Worm (Caenorhabditis elegans): Measurements from ENCODE around the gene F18E9.7.
"Not testable (repeated sequence)": the region's sequence is repeated elsewhere in the genome, so short reads cannot be mapped to it uniquely, and the experiment has no call there.

The F18E9.7 gene

DNA sequence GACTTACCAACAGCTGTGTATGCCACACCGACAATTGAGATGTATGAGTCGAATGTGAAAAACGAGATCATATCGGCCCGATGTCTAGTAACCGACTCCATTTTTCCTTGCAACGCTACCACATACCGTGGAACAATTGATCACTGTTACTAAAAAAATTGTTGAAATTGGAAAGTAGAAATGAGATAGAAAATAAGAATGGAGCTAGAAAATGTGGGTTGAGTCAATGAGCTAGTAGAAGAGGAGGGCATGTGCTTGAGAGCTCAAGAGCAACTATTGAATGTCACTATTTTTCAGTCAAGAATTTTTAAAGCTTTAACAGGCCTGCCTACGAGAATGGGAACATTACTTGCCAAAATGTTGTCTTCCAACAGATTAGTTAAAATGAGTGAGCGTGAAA lies 27.5 kb upstream of the F18E9.7 start, which contains the start of gene K01A12.3:
Gene K01A12.3, minus strand, starts transcription at position 101 of the 400 bp plus-strand sequence.
- no peak for TF ChIP-seq unc-42 (tag; optimal IDR thresholded peaks at IDR 0.05)
- TF ChIP-seq ahr-1 (tag; optimal IDR thresholded peaks at IDR 0.05): no peak
- TF ChIP-seq hlh-15 (tag; optimal IDR thresholded peaks at IDR 0.05): no peak
- no peak for TF ChIP-seq C38D4.7 (GFP tag; optimal IDR thresholded peaks at IDR 0.05)
- no peak for TF ChIP-seq tbx-7 (tag; optimal IDR thresholded peaks at IDR 0.05)
- no peak for TF ChIP-seq ceh-31 (tag; optimal IDR thresholded peaks at IDR 0.05)
- TF ChIP-seq ztf-16 (tag; optimal IDR thresholded peaks at IDR 0.05): no peak
- TF ChIP-seq ceh-22 (tag; optimal IDR thresholded peaks at IDR 0.05): no peak
- TF ChIP-seq ceh-9 (tag; optimal IDR thresholded peaks at IDR 0.05): no peak
- TF ChIP-seq nhr-232 (tag; optimal IDR thresholded peaks at IDR 0.05): no peak
- no peak for TF ChIP-seq elt-4 (tag; optimal IDR thresholded peaks at IDR 0.05)
- no peak for TF ChIP-seq hlh-8 (tag; optimal IDR thresholded peaks at IDR 0.05)
- no peak for TF ChIP-seq lin-11 (tag; optimal IDR thresholded peaks at IDR 0.05)
- no peak for TF ChIP-seq sdc-2 (tag; optimal IDR thresholded peaks at IDR 0.05)
- TF ChIP-seq dmd-4 (tag; optimal IDR thresholded peaks at IDR 0.05; ENCODE audit: borderline replicate concordance): no peak

DNA sequence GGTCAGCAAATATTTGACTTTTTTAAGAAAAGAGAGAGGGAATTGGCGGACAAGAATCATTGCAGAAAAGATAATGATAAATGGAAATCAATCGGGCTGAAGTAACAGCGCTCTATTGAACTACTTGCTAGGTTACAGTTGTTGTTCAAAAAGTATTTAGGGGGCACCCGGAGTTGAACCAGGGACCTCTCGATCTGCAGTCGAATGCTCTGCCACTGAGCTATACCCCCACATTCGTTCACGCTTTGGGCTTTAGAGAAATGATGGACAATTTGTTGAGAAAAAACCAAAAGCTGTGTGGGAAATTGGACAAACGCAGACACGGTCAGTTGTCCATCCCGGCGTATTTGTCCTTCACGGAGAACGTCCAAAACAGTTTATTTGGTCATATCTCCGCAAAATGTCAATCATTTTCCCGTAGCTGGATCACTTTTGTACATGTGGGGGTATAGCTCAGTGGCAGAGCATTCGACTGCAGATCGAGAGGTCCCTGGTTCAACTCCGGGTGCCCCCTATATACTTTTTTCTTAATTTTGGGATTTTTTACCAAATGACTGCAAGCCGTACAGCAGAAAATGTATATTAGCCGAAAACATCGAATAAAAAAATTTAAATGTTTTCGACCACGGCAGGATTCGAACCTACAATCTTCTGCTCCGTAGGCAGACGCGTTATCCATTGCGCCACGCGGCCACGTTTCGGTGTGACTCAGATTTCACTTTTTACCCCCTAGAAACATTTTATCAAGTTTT lies 26.5 kb upstream of the F18E9.7 start:
- no peak for TF ChIP-seq nhr-11 (tag; optimal IDR thresholded peaks at IDR 0.05)
- peak; percentile 16 for TF ChIP-seq ceh-6 (GFP tag; optimal IDR thresholded peaks at IDR 0.05)
- TF ChIP-seq ama-1 (optimal IDR thresholded peaks at IDR 0.05): no peak
- TF ChIP-seq C38D4.7 (GFP tag; optimal IDR thresholded peaks at IDR 0.05): peak; percentile 31

DNA sequence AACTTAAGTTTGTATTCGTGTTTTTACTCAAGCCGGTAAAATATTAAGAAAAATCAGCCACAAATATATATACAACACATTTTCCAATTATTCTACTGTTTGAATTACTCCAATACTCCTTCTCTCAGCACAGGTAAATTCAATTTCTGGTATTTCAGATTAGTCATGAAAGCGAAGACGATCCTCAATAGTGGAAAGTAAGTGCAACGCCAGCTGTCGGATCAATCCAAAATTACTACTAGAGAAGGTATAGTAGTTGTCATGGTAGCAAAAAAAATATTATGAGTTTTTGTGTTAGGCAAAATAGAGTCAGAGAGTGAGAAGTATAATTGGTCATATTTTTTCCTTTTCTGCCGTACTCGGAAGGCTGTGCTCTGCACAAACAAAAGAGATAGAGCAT lies 15.5 kb upstream of the F18E9.7 start, which contains the start of gene K01A12.2:
Gene K01A12.2, plus strand, starts transcription at position 301 of the 400 bp plus-strand sequence.
- TF ChIP-seq ceh-19 (GFP tag; optimal IDR thresholded peaks at IDR 0.05) (no peak), pha-4 (tag; optimal IDR thresholded peaks at IDR 0.05) (no peak), sox-4 (tag; optimal IDR thresholded peaks at IDR 0.05) (no peak), pha-2 (tag; optimal IDR thresholded peaks at IDR 0.05) (no peak)

DNA sequence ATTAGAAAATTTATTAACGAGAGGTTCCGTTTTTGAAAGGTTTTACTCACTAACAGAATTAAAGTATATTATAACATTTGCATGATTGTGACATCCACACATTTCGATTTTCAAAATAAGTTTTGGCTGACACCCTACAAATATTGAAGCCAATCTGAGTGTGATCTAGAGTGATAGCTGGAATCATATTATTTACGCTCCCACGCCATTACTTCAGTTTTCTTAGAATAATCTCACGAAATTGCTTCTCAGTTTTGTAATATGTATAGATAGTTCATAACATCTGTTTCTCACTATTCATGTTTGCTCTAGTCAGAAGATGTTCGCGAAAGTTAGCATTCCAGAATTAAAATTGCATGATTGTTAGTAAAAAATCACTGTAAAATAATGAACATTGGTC lies 14.7 kb upstream of the F18E9.7 start:
- no peak for TF ChIP-seq C08G9.2 (tag; optimal IDR thresholded peaks at IDR 0.05)
- TF ChIP-seq ceh-2 (tag; optimal IDR thresholded peaks at IDR 0.05): no peak

DNA sequence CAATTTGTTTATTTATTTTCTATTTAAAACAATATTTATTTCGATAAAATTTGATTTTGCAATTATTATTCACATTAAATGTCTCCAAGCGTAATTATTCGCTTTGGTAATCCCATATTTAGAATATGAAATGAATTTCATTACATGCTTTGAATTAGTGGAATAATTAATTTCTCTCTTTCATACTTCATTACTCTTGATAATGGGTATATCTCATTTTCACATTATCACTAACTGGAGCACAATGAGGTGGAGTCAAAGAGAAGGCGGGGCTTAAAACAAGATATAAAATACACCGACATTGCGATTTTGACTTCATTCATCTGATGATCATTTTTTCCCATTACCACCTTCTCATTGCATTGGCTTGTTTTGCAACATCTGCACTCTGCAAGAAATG lies 13.1 kb upstream of the F18E9.7 start, which contains the start of gene K01A12.4:
Gene K01A12.4, plus strand, starts transcription at position 301 of the 400 bp plus-strand sequence.
- TF ChIP-seq lin-11, dve-1, gmeb-2 (tag; optimal IDR thresholded peaks at IDR 0.05): not testable (repeated sequence)

DNA sequence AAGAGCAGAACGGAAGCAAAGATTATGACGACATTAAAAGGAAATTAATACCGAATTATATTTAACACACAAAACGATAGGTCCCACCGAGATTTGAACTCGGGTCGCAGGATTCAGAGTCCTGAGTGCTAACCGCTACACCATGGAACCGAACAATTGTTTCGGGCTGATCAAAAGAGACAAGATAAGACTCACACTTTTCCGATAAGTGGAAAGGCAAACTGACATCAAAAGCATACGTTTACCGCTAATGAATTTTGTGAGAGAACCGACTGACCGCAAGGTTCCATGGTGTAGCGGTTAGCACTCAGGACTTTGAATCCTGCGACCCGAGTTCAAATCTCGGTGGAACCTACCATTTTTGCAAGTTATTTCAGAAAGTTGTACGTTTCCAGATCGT lies 11.2 kb upstream of the F18E9.7 start:
- TF ChIP-seq odd-2 (tag; optimal IDR thresholded peaks at IDR 0.05) (no peak), ztf-16 (tag; optimal IDR thresholded peaks at IDR 0.05) (no peak), fax-1 (tag; optimal IDR thresholded peaks at IDR 0.05) (no peak), npax-4 (tag; optimal IDR thresholded peaks at IDR 0.05) (no peak), madf-2 (tag; optimal IDR thresholded peaks at IDR 0.05) (no peak), gmeb-2 (tag; optimal IDR thresholded peaks at IDR 0.05) (peak; percentile 2), pax-1 (tag; optimal IDR thresholded peaks at IDR 0.05) (no peak), rnt-1 (tag; optimal IDR thresholded peaks at IDR 0.05) (peak; percentile 45), dmd-4 (tag; optimal IDR thresholded peaks at IDR 0.05; ENCODE audit: borderline replicate concordance) (no peak), ceh-31 (tag; optimal IDR thresholded peaks at IDR 0.05) (no peak)
